Fruit fly (Drosophila melanogaster): ENCODE results near the gene Sec71.

Gene Sec71

DNA sequence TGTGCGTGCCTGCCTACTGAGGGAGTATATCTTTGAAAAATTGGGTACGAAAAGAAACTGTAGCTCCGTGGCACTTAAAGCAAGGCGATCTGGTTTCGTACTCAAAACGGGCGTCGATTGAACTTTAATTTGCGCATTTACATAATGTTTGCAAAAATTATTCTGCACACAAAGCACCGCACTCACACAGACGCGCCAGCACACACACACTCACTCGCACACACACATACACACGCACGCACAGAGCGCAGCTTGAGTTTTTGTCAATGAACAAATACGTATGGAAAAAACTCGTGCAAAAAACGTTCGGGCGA lies 13.6 kb upstream of the Sec71 start (continued):
- no peak for TF ChIP-seq ab (GFP tag; optimal IDR thresholded peaks at IDR 0.05)
- no peak for TF ChIP-seq ewg (GFP tag; optimal IDR thresholded peaks at IDR 0.05)
- TF ChIP-seq chm (GFP tag; IDR thresholded peaks at IDR 0.05): peak; percentile 25; the same call in 1 of the 2 replicates
- no peak for TF ChIP-seq CG11723 (GFP tag; optimal IDR thresholded peaks at IDR 0.05)
- TF ChIP-seq CG8089 (GFP tag; optimal IDR thresholded peaks at IDR 0.05): no peak
- TF ChIP-seq CG13424 (tag; optimal IDR thresholded peaks at IDR 0.05): no peak
- TF ChIP-seq Lpt (GFP tag; optimal IDR thresholded peaks at IDR 0.05): no peak
- TF ChIP-seq E2f2 (GFP tag; IDR thresholded peaks at IDR 0.05): no peak
- no peak for TF ChIP-seq CG3995 (GFP tag; optimal IDR thresholded peaks at IDR 0.05)
- TF ChIP-seq Lim3 (GFP tag; IDR thresholded peaks at IDR 0.05): no peak
- 0 out of 3 replicates have a peak, but pooled peaks have one; percentile 6 for TF ChIP-seq HLH4C (GFP tag; IDR thresholded peaks at IDR 0.05; ENCODE audit: partially characterized antibody)
- no peak for TF ChIP-seq Opbp (GFP tag; IDR thresholded peaks at IDR 0.05; ENCODE audit: partially characterized antibody)
- no peak for TF ChIP-seq CG9817 (tag; optimal IDR thresholded peaks at IDR 0.05)
- TF ChIP-seq ems (GFP tag; optimal IDR thresholded peaks at IDR 0.05): no peak
- no peak for TF ChIP-seq CG16815 (GFP tag; optimal IDR thresholded peaks at IDR 0.05)
- no peak for TF ChIP-seq Elba2 (GFP tag; optimal IDR thresholded peaks at IDR 0.05)
- no peak for TF ChIP-seq az2 (GFP tag; optimal IDR thresholded peaks at IDR 0.05)
- no peak for TF ChIP-seq crol (GFP tag; IDR thresholded peaks at IDR 0.05)
- TF ChIP-seq CG12659 (GFP tag; optimal IDR thresholded peaks at IDR 0.05): no peak
- no peak for TF ChIP-seq Hr78 (GFP tag; optimal IDR thresholded peaks at IDR 0.05)
- TF ChIP-seq tap (tag; optimal IDR thresholded peaks at IDR 0.05): no peak
- no peak for TF ChIP-seq Sry-δ (GFP tag; optimal IDR thresholded peaks at IDR 0.05)
- no peak for TF ChIP-seq Camta (GFP tag; optimal IDR thresholded peaks at IDR 0.05)
- TF ChIP-seq ara (GFP tag; IDR thresholded peaks at IDR 0.05): no peak
- 0 out of 3 replicates have a peak, but pooled peaks have one; percentile 48 for TF ChIP-seq mld (GFP tag; IDR thresholded peaks at IDR 0.05; ENCODE audit: partially characterized antibody)
- no peak for TF ChIP-seq CG2889 (GFP tag; IDR thresholded peaks at IDR 0.05)
- no peak for TF ChIP-seq CG10959 (GFP tag; IDR thresholded peaks at IDR 0.05)
- no peak for TF ChIP-seq CG18476 (GFP tag; optimal IDR thresholded peaks at IDR 0.05)
- no peak for TF ChIP-seq gfzf (GFP tag; optimal IDR thresholded peaks at IDR 0.05)
- no peak for TF ChIP-seq NfI (GFP tag; optimal IDR thresholded peaks at IDR 0.05)
- no peak for TF ChIP-seq CG11695 (GFP tag; IDR thresholded peaks at IDR 0.05)
- TF ChIP-seq CG3407 (GFP tag; optimal IDR thresholded peaks at IDR 0.05): no peak
- TF ChIP-seq Hand (GFP tag; optimal IDR thresholded peaks at IDR 0.05): no peak
- no peak for TF ChIP-seq sr (GFP tag; IDR thresholded peaks at IDR 0.05)
- TF ChIP-seq CrebB (tag; optimal IDR thresholded peaks at IDR 0.05): no peak
- no peak for TF ChIP-seq Hr51 (GFP tag; optimal IDR thresholded peaks at IDR 0.05)
- no peak for TF ChIP-seq dysf (GFP tag; IDR thresholded peaks at IDR 0.05)
- no peak for TF ChIP-seq sisA (GFP tag; IDR thresholded peaks at IDR 0.05)
- TF ChIP-seq nerfin-1 (tag; optimal IDR thresholded peaks at IDR 0.05): no peak
- TF ChIP-seq Xbp1 (GFP tag; optimal IDR thresholded peaks at IDR 0.05): no peak
- TF ChIP-seq dmrt99B (tag; optimal IDR thresholded peaks at IDR 0.05): no peak
- TF ChIP-seq lab (GFP tag; optimal IDR thresholded peaks at IDR 0.05): no peak
- TF ChIP-seq CG31365 (tag; optimal IDR thresholded peaks at IDR 0.05): no peak
- no peak for TF ChIP-seq Abd-B (GFP tag; optimal IDR thresholded peaks at IDR 0.05)
- TF ChIP-seq corto (GFP tag; optimal IDR thresholded peaks at IDR 0.05): no peak
- TF ChIP-seq pb (GFP tag; optimal IDR thresholded peaks at IDR 0.05): no peak
- TF ChIP-seq CG13296 (GFP tag; optimal IDR thresholded peaks at IDR 0.05): no peak
- no peak for TF ChIP-seq croc (GFP tag; conservative IDR thresholded peaks at IDR 0.05)
- TF ChIP-seq her (GFP tag; optimal IDR thresholded peaks at IDR 0.05): peak; percentile 17
- no peak for TF ChIP-seq lola (GFP tag; optimal IDR thresholded peaks at IDR 0.05)
- TF ChIP-seq jing (GFP tag; optimal IDR thresholded peaks at IDR 0.05): no peak

All from whole organism, embryonic.